Worm (Caenorhabditis elegans): Measurements from ENCODE around the gene nlp-79.

- TF ChIP-seq flt-1 (GFP tag; IDR thresholded peaks at IDR 0.05) = no peak
- no peak for TF ChIP-seq ref-1 (GFP tag; conservative IDR thresholded peaks at IDR 0.05)
- no peak for TF ChIP-seq med-1 (GFP tag; optimal IDR thresholded peaks at IDR 0.05; ENCODE audit: insufficient read depth)
- TF ChIP-seq T22C8.4 (GFP tag; IDR thresholded peaks at IDR 0.05) = no peak
- no peak for TF ChIP-seq ztf-23 (GFP tag; IDR thresholded peaks at IDR 0.05)
- no peak for TF ChIP-seq tab-1 (GFP tag; IDR thresholded peaks at IDR 0.05)
Measured at ce11 chrIV:13142254-13142653, 7.1 kb upstream of the nlp-79 start, which contains the start of gene spe-43.

Data from whole organism, midembryonic.